Worm (Caenorhabditis elegans) whole organism, L1 larva: ENCODE data around the gene T26E4.9.

Experiments used
- aly-2 ChIP-seq: fragments of 150-350 bp; optimal IDR thresholded peaks from 2 replicates; lab custom pipeline; 2014; ENCODE audit warnings: missing biosample characterization, missing genetic modification characterization
- ceh-8 ChIP-seq: fragments of 200-800 bp; sonication (Bioruptor generic); optimal IDR thresholded peaks from 2 replicates; lab custom pipeline; 2018; ENCODE audit warnings: mild to moderate bottlenecking, missing genetic modification characterization, moderate library complexity, missing compliant biosample characterization
- nhr-237 ChIP-seq: fragments of 150-350 bp; optimal IDR thresholded peaks from 2 replicates; lab custom pipeline; 2014; ENCODE audit warnings: missing biosample characterization, missing genetic modification characterization
- unc-86 ChIP-seq: sonication (generic microtip); optimal IDR thresholded peaks from 2 replicates; lab custom pipeline; 2016; ENCODE audit warnings: missing genetic modification characterization, missing compliant biosample characterization
- ztf-11 ChIP-seq, 2 experiments: sonication (generic microtip); optimal IDR thresholded peaks; 2 replicates each; lab custom pipeline; 2016 to 2017; ENCODE audit warnings: missing genetic modification characterization in 2 of 2, missing biosample characterization in 1 of 2, missing compliant biosample characterization in 1 of 2

- TF ChIP-seq unc-86 (tag; lab: Kevin White, UChicago) (no peak), ceh-8 (GFP tag; lab: Kevin White, UChicago) (no peak), nhr-237 (no peak), aly-2 (tag; lab: Kevin White, UChicago) (no peak), ztf-11 (tag; optimal IDR thresholded peaks at IDR 0.05; lab: Kevin White, UChicago) (no peak)
Observed at ce11 chrV:15809543-15809942, 7.0 kb upstream of the T26E4.9 start, which contains the start of gene srsx-36.
